Worm (Caenorhabditis elegans): Measurements from ENCODE around the gene C16D9.1.

The C16D9.1 gene

DNA sequence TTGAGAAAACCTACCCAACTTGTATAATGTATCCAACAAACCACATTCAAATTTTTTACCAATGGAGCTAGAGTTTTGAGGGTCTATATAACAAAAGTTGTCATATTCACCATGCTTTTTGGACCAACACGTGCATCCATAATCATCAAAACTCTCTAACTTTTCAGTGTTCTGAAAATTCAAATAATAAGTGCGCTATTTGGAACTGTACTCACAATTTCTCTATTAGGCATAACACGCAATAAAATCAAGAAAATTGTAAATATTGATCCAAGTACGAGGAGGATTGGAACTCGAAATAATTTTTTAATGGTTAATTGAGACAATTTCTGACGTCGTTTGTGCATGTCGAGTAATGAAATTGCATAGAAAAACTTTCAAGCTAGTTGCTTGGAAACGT is 19.2 kb upstream of the C16D9.1 start, which contains the start of gene C16D9.3:
Gene C16D9.3 (minus strand): TSS at position 101 of the 400 bp plus-strand sequence.
- TF ChIP-seq lsy-2 (tag; optimal IDR thresholded peaks at IDR 0.05) (no peak), nhr-23 (tag; optimal IDR thresholded peaks at IDR 0.05) (no peak), ceh-82 (tag; optimal IDR thresholded peaks at IDR 0.05) (no peak), unc-55 (GFP tag; optimal IDR thresholded peaks at IDR 0.05) (no peak), lin-11 (tag; optimal IDR thresholded peaks at IDR 0.05) (no peak), nhr-21 (tag; optimal IDR thresholded peaks at IDR 0.05) (no peak), nhr-11 (tag; optimal IDR thresholded peaks at IDR 0.05) (no peak), unc-62 (GFP tag; optimal IDR thresholded peaks at IDR 0.05) (no peak), dmd-4 (tag; optimal IDR thresholded peaks at IDR 0.05) (no peak), snpc-4 (tag; optimal IDR thresholded peaks at IDR 0.05) (no peak), lin-39 (tag; optimal IDR thresholded peaks at IDR 0.05) (no peak), C34F6.9 (tag; optimal IDR thresholded peaks at IDR 0.05) (no peak), aly-2 (tag; optimal IDR thresholded peaks at IDR 0.05) (no peak), ZK546.5 (tag; optimal IDR thresholded peaks at IDR 0.05) (no peak), fos-1 (tag; optimal IDR thresholded peaks at IDR 0.05) (no peak), nhr-10 (tag; optimal IDR thresholded peaks at IDR 0.05) (no peak), ztf-4 (tag; optimal IDR thresholded peaks at IDR 0.05) (no peak)

ce11 chrV:8242798-8243197 is 16.3 kb upstream of the C16D9.1 start, which contains the start of gene C16D9.4:
Gene C16D9.4 (minus strand): TSS chrV:8242898.
- no peak for TF ChIP-seq snpc-4 (tag; optimal IDR thresholded peaks at IDR 0.05)
- no peak for TF ChIP-seq Y55F3AM.14 (GFP tag; optimal IDR thresholded peaks at IDR 0.05)
- TF ChIP-seq nhr-10 (tag; optimal IDR thresholded peaks at IDR 0.05) = no peak
- TF ChIP-seq ceh-16 (tag; optimal IDR thresholded peaks at IDR 0.05) = no peak
- TF ChIP-seq unc-55 (GFP tag; optimal IDR thresholded peaks at IDR 0.05) = no peak
- no peak for TF ChIP-seq elt-3 (tag; optimal IDR thresholded peaks at IDR 0.05)
- TF ChIP-seq mab-5 (tag; optimal IDR thresholded peaks at IDR 0.05) = no peak
- TF ChIP-seq sma-9 (GFP tag; optimal IDR thresholded peaks at IDR 0.05) = no peak
- no peak for TF ChIP-seq sma-9 (tag; optimal IDR thresholded peaks at IDR 0.05)
- TF ChIP-seq dmd-4 (tag; optimal IDR thresholded peaks at IDR 0.05) = no peak
- TF ChIP-seq lin-13 (GFP tag; optimal IDR thresholded peaks at IDR 0.05) = no peak
- TF ChIP-seq nhr-11 (tag; optimal IDR thresholded peaks at IDR 0.05) = no peak
- no peak for TF ChIP-seq fos-1 (tag; optimal IDR thresholded peaks at IDR 0.05)

ce11 chrV:8243201-8243600 is 15.9 kb upstream of the C16D9.1 start:
- no peak for TF ChIP-seq ztf-11 (tag; optimal IDR thresholded peaks at IDR 0.05)
- TF ChIP-seq mab-5 (tag; optimal IDR thresholded peaks at IDR 0.05) = no peak
- TF ChIP-seq aly-2 (tag; optimal IDR thresholded peaks at IDR 0.05) = no peak
- no peak for TF ChIP-seq lin-11 (tag; optimal IDR thresholded peaks at IDR 0.05)
- TF ChIP-seq fos-1 (tag; optimal IDR thresholded peaks at IDR 0.05) = peak; percentile 73
- TF ChIP-seq zag-1 (tag; optimal IDR thresholded peaks at IDR 0.05) = no peak

ce11 chrV:8245457-8245856 is 13.7 kb upstream of the C16D9.1 start, which contains the start of gene C16D9.5:
Gene C16D9.5 (minus strand): TSS chrV:8245557.
- no peak for TF ChIP-seq sma-9 (GFP tag; optimal IDR thresholded peaks at IDR 0.05)
- no peak for TF ChIP-seq sma-9 (tag; optimal IDR thresholded peaks at IDR 0.05)
- TF ChIP-seq elt-1 (tag; optimal IDR thresholded peaks at IDR 0.05) = no peak
- no peak for TF ChIP-seq egl-27 (tag; optimal IDR thresholded peaks at IDR 0.05)
- no peak for TF ChIP-seq nhr-6 (tag; optimal IDR thresholded peaks at IDR 0.05)
- TF ChIP-seq Y55F3AM.14 (GFP tag; optimal IDR thresholded peaks at IDR 0.05) = no peak

- TF ChIP-seq unc-62 (GFP tag; optimal IDR thresholded peaks at IDR 0.05) = peak; percentile 3
- no peak for TF ChIP-seq nhr-12 (tag; optimal IDR thresholded peaks at IDR 0.05)
- peak; percentile 10 for TF ChIP-seq unc-55 (GFP tag; optimal IDR thresholded peaks at IDR 0.05)
- no peak for TF ChIP-seq elt-1 (tag; optimal IDR thresholded peaks at IDR 0.05)
- TF ChIP-seq nhr-25 (tag; optimal IDR thresholded peaks at IDR 0.05) = peak; percentile 61
- no peak for TF ChIP-seq ztf-11 (tag; optimal IDR thresholded peaks at IDR 0.05)
- TF ChIP-seq ceh-16 (tag; optimal IDR thresholded peaks at IDR 0.05) = peak; percentile 2
- TF ChIP-seq sma-9 (GFP tag; optimal IDR thresholded peaks at IDR 0.05) = peak; percentile 85
- no peak for TF ChIP-seq sma-9 (tag; optimal IDR thresholded peaks at IDR 0.05)
- TF ChIP-seq nhr-237 (tag; optimal IDR thresholded peaks at IDR 0.05) = peak; percentile 30
- TF ChIP-seq ceh-82 (tag; optimal IDR thresholded peaks at IDR 0.05) = no peak
- peak; percentile 78 for TF ChIP-seq crh-2 (tag; optimal IDR thresholded peaks at IDR 0.05)
- no peak for TF ChIP-seq dmd-4 (tag; optimal IDR thresholded peaks at IDR 0.05)
- no peak for TF ChIP-seq skn-1 (tag; optimal IDR thresholded peaks at IDR 0.05)
- TF ChIP-seq snpc-4 (tag; optimal IDR thresholded peaks at IDR 0.05) = peak; percentile 98
- TF ChIP-seq mdl-1 (tag; optimal IDR thresholded peaks at IDR 0.05) = peak; percentile 17 to 42
- no peak for TF ChIP-seq nhr-6 (tag; optimal IDR thresholded peaks at IDR 0.05)
- TF ChIP-seq ztf-1 (GFP tag; conservative IDR thresholded peaks at IDR 0.05) = no peak
- TF ChIP-seq mbf-1 (tag; optimal IDR thresholded peaks at IDR 0.05) = no peak
- TF ChIP-seq unc-39 (tag; optimal IDR thresholded peaks at IDR 0.05) = no peak
- peak; percentile 82 for TF ChIP-seq fos-1 (tag; optimal IDR thresholded peaks at IDR 0.05)
- peak; percentile 97 for TF ChIP-seq ama-1 (optimal IDR thresholded peaks at IDR 0.05)
- TF ChIP-seq aly-2 (tag; optimal IDR thresholded peaks at IDR 0.05) = no peak
- TF ChIP-seq nhr-129 (tag; optimal IDR thresholded peaks at IDR 0.05) = peak; percentile 51
- TF ChIP-seq nhr-21 (tag; optimal IDR thresholded peaks at IDR 0.05) = peak; percentile 77
- no peak for TF ChIP-seq alr-1 (tag; optimal IDR thresholded peaks at IDR 0.05)
- TF ChIP-seq gmeb-1 (tag; optimal IDR thresholded peaks at IDR 0.05) = peak; percentile 84
- TF ChIP-seq sma-3 (GFP tag; optimal IDR thresholded peaks at IDR 0.05) = peak; percentile 92
Observed at ce11 chrV:8247311-8248105, 11.6 kb upstream of the C16D9.1 start.

Data from whole organism, L2 larva.